Fruit fly (Drosophila melanogaster): Measurements from ENCODE around the gene be.

dm6 chrX:15077576-15078136 is 53.4 kb downstream of the be start:
- TF ChIP-seq CG8478 (optimal IDR thresholded peaks at IDR 0.05), result no peak
- no peak for TF ChIP-seq CTCF (optimal IDR thresholded peaks at IDR 0.05)
